Worm (Caenorhabditis elegans): ENCODE data around the gene dlc-2.

DNA sequence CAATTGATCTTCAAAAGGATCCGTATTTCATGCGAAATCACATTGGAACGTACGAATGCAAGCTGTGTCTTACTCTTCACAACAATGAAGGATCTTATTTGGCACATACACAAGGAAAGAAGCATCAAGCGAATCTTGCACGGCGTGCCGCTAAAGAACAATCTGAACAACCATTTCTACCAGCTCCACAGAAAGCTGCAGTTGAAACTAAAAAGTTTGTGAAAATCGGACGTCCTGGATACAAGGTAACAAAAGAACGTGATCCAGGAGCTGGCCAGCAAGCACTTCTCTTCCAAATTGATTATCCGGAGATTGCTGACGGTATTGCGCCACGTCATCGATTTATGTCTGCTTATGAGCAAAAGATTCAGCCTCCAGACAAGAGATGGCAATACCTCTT, 26.8 kb downstream of the dlc-2 start:
- TF ChIP-seq ama-1 (optimal IDR thresholded peaks at IDR 0.05): peak; percentile 5
- no peak for TF ChIP-seq B0310.2 (tag; optimal IDR thresholded peaks at IDR 0.05)
- no peak for TF ChIP-seq tbx-11 (GFP tag; IDR thresholded peaks at IDR 0.05)

All from whole organism, early embryonic.